Fruit fly (Drosophila melanogaster) whole organism, embryonic: ENCODE results near the gene Upf1.

Experiments used
- Ada2b ChIP-seq: fragments of 200-800 bp; sonication (Bioruptor generic); IDR thresholded peaks from 2 replicates; pipeline ENCODE4 v1.3.6; 2022; ENCODE audit warnings: missing biosample characterization, missing genetic modification characterization
- CG10565 ChIP-seq: fragments of 200-800 bp; sonication (Bioruptor generic); optimal IDR thresholded peaks from 3 replicates; lab custom pipeline; 2016; ENCODE audit warnings: missing biosample characterization, mild to moderate bottlenecking, missing genetic modification characterization
- CG11560 ChIP-seq: fragments of 200-800 bp; sonication (Bioruptor generic); IDR thresholded peaks from 3 replicates; pipeline ENCODE4 v1.3.6; 2022; ENCODE audit warnings: missing biosample characterization, missing genetic modification characterization
- CG12299 ChIP-seq: fragments of 200-800 bp; sonication (Bioruptor generic); optimal IDR thresholded peaks from 2 replicates; lab custom pipeline; 2018; ENCODE audit warnings: missing biosample characterization, mild to moderate bottlenecking, missing genetic modification characterization
- CG12659 ChIP-seq: fragments of 200-800 bp; sonication (Bioruptor generic); optimal IDR thresholded peaks from 3 replicates; lab custom pipeline; 2017; ENCODE audit warnings: mild to moderate bottlenecking, missing biosample characterization, missing genetic modification reagents, missing genetic modification characterization
- CG14050 ChIP-seq: fragments of 200-800 bp; sonication (Bioruptor generic); IDR thresholded peaks from 3 replicates; pipeline ENCODE4 v1.3.6; 2022; ENCODE audit warnings: missing biosample characterization, missing genetic modification characterization
- CG15601 ChIP-seq: fragments of 200-800 bp; sonication (Bioruptor generic); optimal IDR thresholded peaks from 3 replicates; lab custom pipeline; 2019; ENCODE audit warnings: missing biosample characterization, mild to moderate bottlenecking, missing genetic modification characterization, moderate library complexity
- CG15696 ChIP-seq: fragments of 200-800 bp; sonication (Bioruptor generic); optimal IDR thresholded peaks from 2 replicates; lab custom pipeline; 2019; ENCODE audit warnings: missing biosample characterization, mild to moderate bottlenecking, missing genetic modification characterization, moderate library complexity
- CG1602 ChIP-seq: fragments of 200-800 bp; sonication (Bioruptor generic); optimal IDR thresholded peaks from 3 replicates; lab custom pipeline; 2016; ENCODE audit warnings: missing biosample characterization, missing genetic modification characterization
- CG2129 ChIP-seq: fragments of 200-800 bp; sonication (Bioruptor generic); IDR thresholded peaks from 2 replicates; pipeline ENCODE4 v1.3.6; 2022; ENCODE audit warnings: missing biosample characterization, missing genetic modification characterization; ENCODE audit not compliant: partially characterized antibody
- CG34224 ChIP-seq: fragments of 200-800 bp; sonication (Bioruptor generic); IDR thresholded peaks from 3 replicates; pipeline ENCODE4 v1.3.6; 2022; ENCODE audit warnings: missing biosample characterization, missing genetic modification characterization; ENCODE audit not compliant: partially characterized antibody
- CG43689 ChIP-seq: fragments of 200-800 bp; sonication (Bioruptor generic); IDR thresholded peaks from 2 replicates; pipeline ENCODE4 v1.3.6; 2022; ENCODE audit warnings: missing biosample characterization, missing genetic modification characterization
- CG5180 ChIP-seq: fragments of 200-800 bp; sonication (Bioruptor generic); optimal IDR thresholded peaks from 3 replicates; lab custom pipeline; 2017; ENCODE audit warnings: missing biosample characterization, missing genetic modification characterization, mild to moderate bottlenecking, moderate library complexity, missing genetic modification reagents
- CG6175 ChIP-seq: fragments of 200-800 bp; sonication (Bioruptor generic); IDR thresholded peaks from 3 replicates; pipeline ENCODE4 v1.3.6; 2022; ENCODE audit warnings: missing biosample characterization, missing genetic modification characterization
- CG8089 ChIP-seq: fragments of 200-800 bp; sonication (Bioruptor generic); optimal IDR thresholded peaks from 3 replicates; lab custom pipeline; 2016; ENCODE audit warnings: missing biosample characterization, missing genetic modification characterization
- CG8944 ChIP-seq: fragments of 200-800 bp; sonication (Bioruptor generic); optimal IDR thresholded peaks from 3 replicates; lab custom pipeline; 2016; ENCODE audit warnings: missing biosample characterization, missing genetic modification characterization
- Dad ChIP-seq: fragments of 200-800 bp; sonication (Bioruptor generic); optimal IDR thresholded peaks from 3 replicates; lab custom pipeline; 2016; ENCODE audit warnings: missing biosample characterization, missing genetic modification characterization
- Ets97D ChIP-seq: fragments of 200-800 bp; sonication (Bioruptor generic); optimal IDR thresholded peaks from 3 replicates; lab custom pipeline; 2016; ENCODE audit warnings: missing biosample characterization, missing genetic modification characterization
- Fer2 ChIP-seq: fragments of 200-800 bp; sonication (Bioruptor generic); optimal IDR thresholded peaks from 2 replicates; lab custom pipeline; 2018; ENCODE audit warnings: missing biosample characterization, mild to moderate bottlenecking, missing genetic modification characterization, moderate library complexity
- Fer3 ChIP-seq: fragments of 200-800 bp; sonication (Bioruptor generic); optimal IDR thresholded peaks from 2 replicates; lab custom pipeline; 2018; ENCODE audit warnings: missing biosample characterization, mild to moderate bottlenecking, missing genetic modification characterization, moderate library complexity
- H15 ChIP-seq: fragments of 200-800 bp; sonication (Bioruptor generic); IDR thresholded peaks from 3 replicates; pipeline ENCODE4 v1.3.6; 2022; ENCODE audit warnings: missing biosample characterization, missing genetic modification characterization
- Hmr ChIP-seq: fragments of 200-800 bp; sonication (Bioruptor generic); optimal IDR thresholded peaks from 3 replicates; lab custom pipeline; 2017; ENCODE audit warnings: mild to moderate bottlenecking, missing biosample characterization, missing genetic modification reagents, missing genetic modification characterization
- Hr3 ChIP-seq: fragments of 200-800 bp; sonication (Bioruptor generic); optimal IDR thresholded peaks from 3 replicates; lab custom pipeline; 2016; ENCODE audit warnings: missing biosample characterization, missing genetic modification characterization
- Jarid2 ChIP-seq: fragments of 200-800 bp; sonication (Bioruptor generic); optimal IDR thresholded peaks from 3 replicates; lab custom pipeline; 2017; ENCODE audit warnings: mild to moderate bottlenecking, missing biosample characterization, missing genetic modification reagents, missing genetic modification characterization
- Lhr ChIP-seq: fragments of 200-800 bp; sonication (Bioruptor generic); optimal IDR thresholded peaks from 3 replicates; lab custom pipeline; 2017; ENCODE audit warnings: mild to moderate bottlenecking, missing biosample characterization, missing genetic modification reagents, missing genetic modification characterization
- NC2β ChIP-seq: fragments of 200-800 bp; sonication (Bioruptor generic); optimal IDR thresholded peaks from 2 replicates; lab custom pipeline; 2016; ENCODE audit warnings: missing biosample characterization, missing genetic modification characterization
- Nf-YA ChIP-seq: fragments of 200-800 bp; sonication (Bioruptor generic); IDR thresholded peaks from 2 replicates; pipeline ENCODE4 v1.3.6; 2022; ENCODE audit warnings: missing biosample characterization, missing genetic modification characterization
- Poxn ChIP-seq: fragments of 200-800 bp; sonication (Bioruptor generic); IDR thresholded peaks from 2 replicates; pipeline ENCODE4 v1.3.6; 2022; ENCODE audit warnings: missing biosample characterization, missing genetic modification characterization
- Sox100B ChIP-seq: fragments of 200-800 bp; sonication (Bioruptor generic); optimal IDR thresholded peaks from 3 replicates; lab custom pipeline; 2018; ENCODE audit warnings: missing biosample characterization, mild to moderate bottlenecking, missing genetic modification characterization
- ase ChIP-seq: fragments of 200-800 bp; sonication (Bioruptor generic); IDR thresholded peaks from 3 replicates; pipeline ENCODE4 v1.3.6; 2022; ENCODE audit warnings: missing biosample characterization, missing genetic modification characterization
- ash1 ChIP-seq: fragments of 200-800 bp; sonication (Bioruptor generic); optimal IDR thresholded peaks from 2 replicates; lab custom pipeline; 2018; ENCODE audit warnings: missing biosample characterization, mild to moderate bottlenecking, missing genetic modification characterization
- az2 ChIP-seq: fragments of 200-800 bp; sonication (Bioruptor generic); optimal IDR thresholded peaks from 3 replicates; lab custom pipeline; 2016; ENCODE audit warnings: missing biosample characterization, missing genetic modification characterization
- btn ChIP-seq: fragments of 200-800 bp; sonication (Bioruptor generic); optimal IDR thresholded peaks from 2 replicates; lab custom pipeline; 2016; ENCODE audit warnings: missing biosample characterization, missing genetic modification characterization
- crp ChIP-seq, 2 experiments: fragments of 200-800 bp; sonication (Bioruptor generic); optimal IDR thresholded peaks; 2 replicates in 1 of 2; 3 replicates in 1 of 2; lab custom pipeline; 2017; ENCODE audit warnings: missing biosample characterization in 2 of 2, missing genetic modification characterization in 2 of 2, mild to moderate bottlenecking in 1 of 2, moderate library complexity in 1 of 2
- dimm ChIP-seq: fragments of 200-800 bp; sonication (Bioruptor generic); IDR thresholded peaks from 2 replicates; pipeline ENCODE4 v1.3.6; 2022; ENCODE audit warnings: missing biosample characterization, missing genetic modification characterization
- dmrt99B ChIP-seq: fragments of 200-800 bp; sonication (Bioruptor generic); optimal IDR thresholded peaks from 2 replicates; lab custom pipeline; 2018; ENCODE audit warnings: missing biosample characterization, mild to moderate bottlenecking, missing genetic modification characterization, moderate library complexity
- grau ChIP-seq: fragments of 200-800 bp; optimal IDR thresholded peaks from 3 replicates; lab custom pipeline; 2019; ENCODE audit warnings: missing biosample characterization, mild to moderate bottlenecking, missing genetic modification characterization, moderate library complexity
- gro ChIP-seq: fragments of 200-800 bp; sonication (Bioruptor generic); optimal IDR thresholded peaks from 2 replicates; lab custom pipeline; 2016; ENCODE audit warnings: missing biosample characterization, missing genetic modification characterization
- hkb ChIP-seq, 2 experiments: fragments of 200-800 bp in 1 of 2; fragments of >200 bp in 1 of 2; sonication (Bioruptor generic) in 1 of 2; IDR thresholded peaks in 1 of 2; optimal IDR thresholded peaks in 1 of 2; 2 replicates each; pipeline versions ENCODE4 v1.3.6 to Lab custom; 2017 to 2022; ENCODE audit warnings: missing biosample characterization in 1 of 2, missing genetic modification characterization in 1 of 2
- inv ChIP-seq: fragments of 200-800 bp; sonication (Bioruptor generic); IDR thresholded peaks from 2 replicates; pipeline ENCODE4 v1.3.6; 2022; ENCODE audit warnings: missing biosample characterization, missing genetic modification characterization; ENCODE audit not compliant: partially characterized antibody
- jigr1 ChIP-seq: fragments of 200-800 bp; sonication (Bioruptor generic); IDR thresholded peaks from 3 replicates; pipeline ENCODE4 v1.3.6; 2022; ENCODE audit warnings: missing biosample characterization, missing genetic modification characterization
- lola ChIP-seq, 3 experiments: fragments of >200 bp in 2 of 3; fragments of 200-800 bp in 1 of 3; sonication (Bioruptor generic) in 1 of 3; optimal IDR thresholded peaks; 2 replicates each; lab custom pipeline; 2017 to 2019; ENCODE audit warnings: missing biosample characterization in 3 of 3, missing genetic modification characterization in 3 of 3, mild to moderate bottlenecking in 1 of 3, moderate library complexity in 1 of 3
- luna ChIP-seq: fragments of 200-800 bp; sonication (Bioruptor generic); optimal IDR thresholded peaks from 2 replicates; lab custom pipeline; 2016; ENCODE audit warnings: missing biosample characterization, missing genetic modification characterization
- run ChIP-seq: fragments of 200-800 bp; sonication (Bioruptor generic); optimal IDR thresholded peaks from 3 replicates; lab custom pipeline; 2018; ENCODE audit warnings: missing biosample characterization, mild to moderate bottlenecking, missing genetic modification characterization
- sqz ChIP-seq: fragments of 200-800 bp; sonication (Bioruptor generic); optimal IDR thresholded peaks from 3 replicates; lab custom pipeline; 2018; ENCODE audit warnings: missing biosample characterization, mild to moderate bottlenecking, missing genetic modification characterization
- sug ChIP-seq: fragments of 200-800 bp; optimal IDR thresholded peaks from 2 replicates; lab custom pipeline; 2019; ENCODE audit warnings: missing biosample characterization, mild to moderate bottlenecking, missing genetic modification characterization, moderate library complexity
- trem ChIP-seq: fragments of 200-800 bp; optimal IDR thresholded peaks from 3 replicates; lab custom pipeline; 2019; ENCODE audit warnings: missing biosample characterization, mild to moderate bottlenecking, missing genetic modification characterization, moderate library complexity

The Upf1 gene

dm6 chrX:11857522-11858438 lies 47.4 kb downstream of the Upf1 start (continued):
- TF ChIP-seq Nf-YA (GFP tag; lab: Robert Waterston, UW) (peak; percentile 41; the same call in 1 of the 2 replicates), jigr1 (GFP tag; lab: Robert Waterston, UW) (peak; percentile 75; the same call in 2 of the 3 replicates), CG1602 (GFP tag; lab: Kevin White, UChicago) (peak; percentile 32), ash1 (GFP tag; lab: Kevin White, UChicago) (no peak), run (tag; lab: Kevin White, UChicago) (peak; percentile 10), az2 (GFP tag; lab: Kevin White, UChicago) (peak; percentile 73), luna (peak; percentile 25), grau (tag; lab: Kevin White, UChicago) (peak; percentile 73), CG12299 (tag; lab: Kevin White, UChicago) (no peak), gro (GFP tag; lab: Kevin White, UChicago) (peak; percentile 54), Hr3 (GFP tag; lab: Kevin White, UChicago) (peak; percentile 22), ase (GFP tag; lab: Robert Waterston, UW) (peak; percentile 89), CG2129 (GFP tag; lab: Robert Waterston, UW) (no peak), Jarid2 (GFP tag; lab: Kevin White, UChicago) (peak; percentile 24), H15 (peak; percentile 83), CG14050 (GFP tag; lab: Robert Waterston, UW) (peak; percentile 70), CG8944 (GFP tag; lab: Kevin White, UChicago) (peak; percentile 32), CG12659 (peak; percentile 64), Lhr (GFP tag; lab: Kevin White, UChicago) (peak; percentile 42), CG15601 (tag; lab: Kevin White, UChicago) (peak; percentile 87), Dad (GFP tag; lab: Kevin White, UChicago) (peak; percentile 66), CG5180 (GFP tag; lab: Kevin White, UChicago) (peak; percentile 37), CG8089 (peak; percentile 26), CG34224 (GFP tag; lab: Robert Waterston, UW) (no peak), Ets97D (GFP tag; lab: Kevin White, UChicago) (peak; percentile 52), CG43689 (GFP tag; lab: Robert Waterston, UW) (0 out of 2 replicates have a peak, but pooled peaks have one; percentile 17), inv (no peak), CG10565 (GFP tag; lab: Kevin White, UChicago) (no peak), btn (no peak), CG11560 (tag; lab: Robert Waterston, UW) (peak; percentile 49; the same call in 2 of the 3 replicates), sqz (GFP tag; lab: Kevin White, UChicago) (peak; percentile 32), NC2β (GFP tag; lab: Kevin White, UChicago) (peak; percentile 51), Ada2b (GFP tag; lab: Robert Waterston, UW) (peak; percentile 71), dmrt99B (tag; lab: Kevin White, UChicago) (peak; percentile 93), Fer2 (tag; lab: Kevin White, UChicago) (no peak), Poxn (no peak), lola (GFP tag; optimal IDR thresholded peaks at IDR 0.05; lab: Kevin White, UChicago) (peak in 1 of 3 experiments; percentile 67), Fer3 (tag; lab: Kevin White, UChicago) (peak; percentile 66), dimm (GFP tag; lab: Robert Waterston, UW) (peak; percentile 76), CG15696 (tag; lab: Kevin White, UChicago) (peak; percentile 65), CG6175 (GFP tag; lab: Robert Waterston, UW) (peak; percentile 27; the same call in 1 of the 3 replicates), crp (GFP tag; optimal IDR thresholded peaks at IDR 0.05; lab: Kevin White, UChicago) (no peak), Hmr (GFP tag; lab: Kevin White, UChicago) (peak; percentile 40), sug (tag; lab: Kevin White, UChicago) (peak; percentile 60), trem (tag; lab: Kevin White, UChicago) (peak; percentile 33), Sox100B (GFP tag; lab: Kevin White, UChicago) (peak; percentile 71), hkb (optimal IDR thresholded peaks at IDR 0.05; lab: Kevin White, UChicago) (no peak), hkb (GFP tag; IDR thresholded peaks at IDR 0.05; lab: Robert Waterston, UW) (peak; percentile 80)
